Worm (Caenorhabditis elegans) whole organism, L4 larva: Measurements from ENCODE around the gene lgc-18.
A peak's percentile ranks its signal among the peaks of the same experiment; 100 is the strongest.

Source experiments
- F26F4.8 ChIP-seq: fragments of 200-800 bp; sonication (Bioruptor generic); conservative IDR thresholded peaks from 2 replicates; pipeline ENCODE4 v1.3.6; 2022; ENCODE audit warnings: missing genetic modification characterization, missing compliant biosample characterization
- R02D3.7 ChIP-seq: fragments of 150-350 bp; sonication (generic microtip); optimal IDR thresholded peaks from 3 replicates; lab custom pipeline; 2014; ENCODE audit warnings: missing biosample characterization, missing genetic modification characterization
- Y48G9A.11 ChIP-seq: fragments of 200-800 bp; sonication (Bioruptor generic); IDR thresholded peaks from 2 replicates; pipeline ENCODE4 v1.3.6; 2022; ENCODE audit warnings: missing genetic modification reagents, missing genetic modification characterization, missing compliant biosample characterization
- aha-1 ChIP-seq: fragments of 150-350 bp; peaks from one replicate; lab custom pipeline; 2014; ENCODE audit warnings: missing biosample characterization, missing genetic modification characterization
- ama-1 ChIP-seq: fragments of 150-350 bp; optimal IDR thresholded peaks from 2 replicates; lab custom pipeline; 2014; ENCODE audit warnings: inconsistent platforms, mixed read lengths
- daf-19 ChIP-seq: fragments of 200-800 bp; sonication (Bioruptor generic); conservative IDR thresholded peaks from 2 replicates; pipeline ENCODE4 v1.3.6; 2022; ENCODE audit warnings: missing genetic modification characterization, missing compliant biosample characterization
- daf-8 ChIP-seq: fragments of 200-800 bp; sonication (Bioruptor generic); IDR thresholded peaks from 2 replicates; pipeline ENCODE4 v1.3.6; 2022; ENCODE audit warnings: missing genetic modification characterization, missing compliant biosample characterization
- dmd-6 ChIP-seq: fragments of 200-800 bp; sonication (Bioruptor generic); IDR thresholded peaks from 2 replicates; pipeline ENCODE4 v1.3.6; 2022; ENCODE audit warnings: missing genetic modification reagents, missing genetic modification characterization, missing compliant biosample characterization
- hlh-11 ChIP-seq: fragments of 200-800 bp; sonication (Bioruptor generic); optimal IDR thresholded peaks from 2 replicates; lab custom pipeline; 2018; ENCODE audit warnings: mild to moderate bottlenecking, missing genetic modification characterization, missing compliant biosample characterization
- hlh-30 ChIP-seq: sonication (generic microtip); optimal IDR thresholded peaks from 2 replicates; lab custom pipeline; 2017; ENCODE audit warnings: antibody characterized with exemption, mild to moderate bottlenecking, missing genetic modification characterization, missing compliant biosample characterization; ENCODE audit not compliant: insufficient read depth
- lim-7 ChIP-seq: fragments of 200-800 bp; sonication (Bioruptor generic); IDR thresholded peaks from 2 replicates; pipeline ENCODE4 v1.3.6; 2022; ENCODE audit warnings: missing genetic modification characterization, missing compliant biosample characterization
- lin-38 ChIP-seq: fragments of 200-800 bp; sonication (Bioruptor generic); IDR thresholded peaks from 2 replicates; pipeline ENCODE4 v1.3.6; 2022; ENCODE audit warnings: missing genetic modification reagents, missing genetic modification characterization, missing compliant biosample characterization
- lin-39 ChIP-seq: fragments of 150-350 bp; optimal IDR thresholded peaks from 2 replicates; lab custom pipeline; 2014; ENCODE audit warnings: missing biosample characterization, missing genetic modification reagents, missing genetic modification characterization
- lsy-2 ChIP-seq, 2 experiments: fragments of 150-350 bp in 1 of 2; sonication (generic microtip) in 1 of 2; optimal IDR thresholded peaks; 2 replicates each; lab custom pipeline; 2014 to 2017; ENCODE audit warnings: missing biosample characterization in 2 of 2, missing genetic modification characterization in 2 of 2
- madf-9 ChIP-seq: fragments of 200-800 bp; sonication (Bioruptor generic); conservative IDR thresholded peaks from 2 replicates; pipeline ENCODE4 v1.3.6; 2022; ENCODE audit warnings: missing genetic modification reagents, missing genetic modification characterization, missing compliant biosample characterization
- mdt-29 ChIP-seq: fragments of 200-800 bp; sonication (Bioruptor generic); IDR thresholded peaks from 2 replicates; pipeline ENCODE4 v1.3.6; 2022; ENCODE audit warnings: missing genetic modification reagents, missing genetic modification characterization, missing compliant biosample characterization
- nhr-11 ChIP-seq: fragments of 150-350 bp; optimal IDR thresholded peaks from 2 replicates; lab custom pipeline; 2014; ENCODE audit warnings: missing biosample characterization, missing genetic modification characterization
- nhr-28 ChIP-seq: fragments of 150-350 bp; optimal IDR thresholded peaks from 2 replicates; lab custom pipeline; 2014; ENCODE audit warnings: missing biosample characterization, missing genetic modification characterization
- nhr-48 ChIP-seq: sonication (generic microtip); optimal IDR thresholded peaks from 2 replicates; lab custom pipeline; 2016; ENCODE audit warnings: mild to moderate bottlenecking, missing genetic modification characterization, missing compliant biosample characterization
- nhr-77 ChIP-seq: fragments of 150-350 bp; optimal IDR thresholded peaks from 2 replicates; lab custom pipeline; 2014; ENCODE audit warnings: missing biosample characterization, missing genetic modification characterization
- pha-4 ChIP-seq, 2 experiments: fragments of 150-350 bp in 1 of 2; fragments of 200-800 bp in 1 of 2; sonication (Bioruptor generic) in 1 of 2; IDR thresholded peaks in 1 of 2; optimal IDR thresholded peaks in 1 of 2; 2 replicates each; pipeline versions ENCODE4 v1.3.6 to Lab custom; 2014 to 2022; ENCODE audit warnings: missing genetic modification characterization in 2 of 2, missing genetic modification reagents in 2 of 2, missing biosample characterization in 1 of 2, missing compliant biosample characterization in 1 of 2
- php-3 ChIP-seq: fragments of 200-800 bp; sonication (Bioruptor generic); IDR thresholded peaks from 2 replicates; pipeline ENCODE4 v1.3.6; 2022; ENCODE audit warnings: missing genetic modification reagents, missing genetic modification characterization, missing compliant biosample characterization
- snpc-1.2 ChIP-seq: fragments of 200-800 bp; sonication (Bioruptor generic); IDR thresholded peaks from 2 replicates; pipeline ENCODE4 v1.3.6; 2022; ENCODE audit warnings: missing genetic modification reagents, missing genetic modification characterization, missing compliant biosample characterization
- unc-130 ChIP-seq: sonication (generic microtip); optimal IDR thresholded peaks from 2 replicates; lab custom pipeline; 2016; ENCODE audit warnings: missing genetic modification reagents, missing genetic modification characterization, missing compliant biosample characterization
- unc-62 ChIP-seq, 3 experiments: fragments of 150-350 bp in 1 of 3; sonication (generic microtip); optimal IDR thresholded peaks in 2 of 3; peaks in 1 of 3; 1 replicate in 1 of 3; 2 replicates in 2 of 3; lab custom pipeline; 2014 to 2017; ENCODE audit warnings: missing biosample characterization in 3 of 3, missing genetic modification characterization in 3 of 3, missing genetic modification reagents in 3 of 3, missing genotype in 1 of 3
- vab-7 ChIP-seq: fragments of 200-800 bp; sonication (Bioruptor generic); IDR thresholded peaks from 2 replicates; pipeline ENCODE4 v1.3.6; 2022; ENCODE audit warnings: missing genetic modification reagents, missing genetic modification characterization, missing compliant biosample characterization
- zip-2 ChIP-seq: fragments of 150-350 bp; optimal IDR thresholded peaks from 2 replicates; lab custom pipeline; 2014; ENCODE audit warnings: missing biosample characterization, missing genetic modification characterization

Gene lgc-18

ce11 chrX:12158641-12159040, 33.2 kb downstream of the lgc-18 start:
- peak; percentile 5 for TF ChIP-seq nhr-11 (tag; lab: Kevin White, UChicago)
- TF ChIP-seq vab-7 (GFP tag; lab: Robert Waterston, UW), result no peak
- TF ChIP-seq lim-7, result no peak
- no peak for TF ChIP-seq unc-130
- no peak for TF ChIP-seq dmd-6
- TF ChIP-seq daf-19 (GFP tag; lab: Robert Waterston, UW), result no peak
- TF ChIP-seq snpc-1.2, result no peak
- TF ChIP-seq unc-62 (GFP tag; optimal IDR thresholded peaks at IDR 0.05 in 1 of 2; lab: Kevin White, UChicago), result peak in 1 of 2 experiments; percentile 15
- no peak for TF ChIP-seq unc-62 (tag; optimal IDR thresholded peaks at IDR 0.05; lab: Kevin White, UChicago)

DNA sequence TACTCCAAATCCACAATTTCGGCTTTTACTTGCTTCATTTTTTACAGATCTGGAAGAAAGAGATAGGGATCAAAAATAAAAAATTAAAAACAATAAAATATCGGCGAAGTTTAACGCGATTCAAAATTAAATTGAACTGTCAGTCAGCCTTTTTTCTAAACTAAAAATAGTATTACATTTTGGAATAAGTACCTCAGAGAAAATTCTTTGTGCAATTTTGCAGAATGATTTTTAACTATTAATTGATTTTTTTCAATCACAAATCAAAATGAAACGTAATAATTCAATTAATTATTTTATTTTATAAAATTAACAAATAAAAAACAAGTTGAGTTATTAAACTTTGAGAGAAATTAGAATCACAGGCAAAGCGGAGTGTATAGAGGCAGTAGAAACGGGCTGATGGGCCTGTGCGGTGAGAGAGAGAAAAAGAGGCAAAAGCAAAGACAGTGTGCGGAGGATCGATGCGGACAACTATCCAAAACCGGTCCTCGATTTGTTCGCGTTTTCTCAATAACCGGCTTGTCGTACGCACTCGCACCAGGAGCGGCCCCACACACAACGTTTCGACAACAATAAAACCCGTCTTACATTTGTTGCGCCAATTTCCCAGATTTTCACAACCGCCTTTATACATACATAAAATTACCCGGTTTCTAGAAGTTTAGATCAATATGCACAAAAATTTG, 34.7 kb downstream of the lgc-18 start, which contains the start of gene F57G12.2:
Gene F57G12.2 (minus strand): TSS at position 51 of the 689 bp plus-strand sequence.
- peak; percentile 26 for TF ChIP-seq nhr-48 (tag; lab: Kevin White, UChicago)
- TF ChIP-seq unc-62 (GFP tag; optimal IDR thresholded peaks at IDR 0.05 in 1 of 2; lab: Kevin White, UChicago), result peak in 1 of 2 experiments; percentile 25
- no peak for TF ChIP-seq unc-62 (tag; optimal IDR thresholded peaks at IDR 0.05; lab: Kevin White, UChicago)
- TF ChIP-seq aha-1 (tag; lab: Kevin White, UChicago), result no peak
- peak; percentile 22 for TF ChIP-seq hlh-11

DNA sequence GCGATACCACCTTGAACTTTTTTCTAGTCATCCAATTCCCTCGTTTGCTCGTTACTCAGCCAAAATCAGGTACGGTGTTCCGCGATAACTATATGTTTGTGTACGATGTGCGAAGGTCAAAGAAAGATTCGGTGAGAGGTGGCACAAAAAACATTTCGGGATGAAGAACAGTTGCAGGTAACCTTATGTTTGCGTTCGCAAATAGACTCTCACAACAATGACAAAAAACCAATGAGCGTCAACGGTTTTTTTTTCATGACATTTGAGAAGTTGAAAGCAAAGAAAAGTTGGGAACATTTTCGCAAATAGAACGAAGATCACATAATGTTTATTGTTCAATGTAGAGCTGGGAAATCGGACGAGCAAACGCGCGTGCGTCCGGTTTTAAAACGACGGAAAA, 37.3 kb downstream of the lgc-18 start:
- TF ChIP-seq lsy-2 (tag; optimal IDR thresholded peaks at IDR 0.05; lab: Kevin White, UChicago) (no peak), pha-4 (GFP tag; IDR thresholded peaks at IDR 0.05; lab: Robert Waterston, UW) (peak; percentile 12; the same call in 1 of the 2 replicates), pha-4 (tag; optimal IDR thresholded peaks at IDR 0.05; lab: Kevin White, UChicago) (peak; percentile 83), aha-1 (tag; lab: Kevin White, UChicago) (peak; percentile 30)
- TF ChIP-seq, all 104 proteins: peak for 2

ce11 chrX:12164047-12164446, 38.6 kb downstream of the lgc-18 start:
- TF ChIP-seq lin-39 (tag; lab: Kevin White, UChicago) (no peak), nhr-28 (no peak), php-3 (GFP tag; lab: Robert Waterston, UW) (no peak), Y48G9A.11 (GFP tag; lab: Robert Waterston, UW) (no peak), zip-2 (tag; lab: Kevin White, UChicago) (no peak), madf-9 (GFP tag; lab: Robert Waterston, UW) (no peak), mdt-29 (GFP tag; lab: Robert Waterston, UW) (no peak), daf-8 (GFP tag; lab: Robert Waterston, UW) (no peak)

DNA sequence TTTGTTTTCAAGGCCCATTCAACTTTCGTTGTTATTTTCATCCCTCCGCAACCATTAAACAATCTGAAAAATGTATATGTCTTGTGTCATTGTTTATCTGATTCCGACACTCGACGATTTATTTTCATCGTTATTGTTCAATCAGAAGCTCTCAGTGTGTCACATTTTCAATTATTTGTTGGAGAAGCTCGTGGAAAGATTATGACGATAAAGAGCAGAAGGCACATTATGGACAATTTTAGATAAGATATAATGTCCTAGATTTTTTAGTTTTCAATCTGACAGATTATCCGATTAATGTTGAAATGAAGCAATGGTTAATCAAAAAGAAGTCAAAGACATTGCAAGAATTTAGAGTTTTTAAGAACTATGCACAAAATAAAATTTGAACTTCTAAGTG, 39.5 kb downstream of the lgc-18 start:
- TF ChIP-seq lin-38 (GFP tag; lab: Robert Waterston, UW), result no peak
- no peak for TF ChIP-seq ama-1 (lab: Kevin White, UChicago)
- TF ChIP-seq R02D3.7 (tag; lab: Kevin White, UChicago), result no peak
- peak in 1 of 2 experiments; percentile 52 for TF ChIP-seq unc-62 (GFP tag; optimal IDR thresholded peaks at IDR 0.05 in 1 of 2; lab: Kevin White, UChicago)
- TF ChIP-seq unc-62 (tag; optimal IDR thresholded peaks at IDR 0.05; lab: Kevin White, UChicago), result no peak
- TF ChIP-seq nhr-77 (tag; lab: Kevin White, UChicago), result no peak
- TF ChIP-seq F26F4.8 (GFP tag; lab: Robert Waterston, UW), result no peak

- TF ChIP-seq hlh-30 (tag; lab: Kevin White, UChicago) (peak; percentile 71), lsy-2 (tag; optimal IDR thresholded peaks at IDR 0.05; lab: Kevin White, UChicago) (no peak), unc-62 (GFP tag; optimal IDR thresholded peaks at IDR 0.05 in 1 of 2; lab: Kevin White, UChicago) (peak in 1 of 2 experiments; percentile 72), unc-62 (tag; optimal IDR thresholded peaks at IDR 0.05; lab: Kevin White, UChicago) (no peak)
Measured at ce11 chrX:12167632-12168377, 42.4 kb downstream of the lgc-18 start.
